Worm (Caenorhabditis elegans): ENCODE measurements around the gene C03B1.17.

ce11 chrX:6373348-6373747 is at the start of gene C03B1.17:
- TF ChIP-seq snpc-4 (tag; optimal IDR thresholded peaks at IDR 0.05): no peak
- no peak for TF ChIP-seq ama-1 (optimal IDR thresholded peaks at IDR 0.05)
- TF ChIP-seq blmp-1 (tag; optimal IDR thresholded peaks at IDR 0.05; ENCODE audit: insufficient read depth): no peak
- TF ChIP-seq mbf-1 (tag; optimal IDR thresholded peaks at IDR 0.05): no peak
- no peak for TF ChIP-seq alr-1 (tag; optimal IDR thresholded peaks at IDR 0.05)
- TF ChIP-seq ztf-11 (tag; optimal IDR thresholded peaks at IDR 0.05): no peak
- no peak for TF ChIP-seq skn-1 (tag; optimal IDR thresholded peaks at IDR 0.05)
- TF ChIP-seq lsy-2 (tag; optimal IDR thresholded peaks at IDR 0.05): no peak
- no peak for TF ChIP-seq nhr-237 (tag; optimal IDR thresholded peaks at IDR 0.05)
